Worm (Caenorhabditis elegans): ENCODE results near the gene cpg-23.

DNA sequence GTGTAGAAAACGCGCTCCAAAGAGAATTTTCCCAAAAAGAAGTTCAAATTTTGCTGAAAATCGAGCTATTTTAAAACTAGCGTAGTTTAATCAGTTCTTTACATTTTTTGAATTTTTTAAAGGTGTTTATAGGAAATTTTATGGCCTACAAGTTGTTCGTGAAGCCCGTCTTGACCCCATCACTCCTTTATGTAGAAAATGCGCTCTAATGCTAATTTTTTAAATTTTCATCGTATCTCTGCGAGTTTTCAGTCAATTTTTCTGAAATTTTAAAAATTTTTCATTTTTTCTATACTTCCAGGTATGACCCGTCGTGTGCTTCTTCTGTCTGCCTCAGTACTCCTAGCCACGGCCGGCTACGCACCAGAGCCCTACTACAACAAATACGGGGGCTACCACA is 4.4 kb upstream of the cpg-23 start, which contains the start of gene Y39B6A.9:
- no peak for TF ChIP-seq him-1 (tag; optimal IDR thresholded peaks at IDR 0.05)
- TF ChIP-seq W03F9.2 (tag; optimal IDR thresholded peaks at IDR 0.05), result no peak
- no peak for TF ChIP-seq dao-5 (tag; optimal IDR thresholded peaks at IDR 0.05)
